Fruit fly (Drosophila melanogaster): Measurements from ENCODE around the gene OXA1L.

The OXA1L gene

dm6 chr3L:10847790-10848492, 38.3 kb downstream of the OXA1L start (continued):
- no peak; the same call in 1 of the 2 replicates for TF ChIP-seq lmd (GFP tag; IDR thresholded peaks at IDR 0.05)
- TF ChIP-seq CG3726 (GFP tag; IDR thresholded peaks at IDR 0.05) = 0 out of 3 replicates have a peak, but pooled peaks have one; percentile 7
- no peak for TF ChIP-seq jigr1 (GFP tag; IDR thresholded peaks at IDR 0.05)
- no peak for TF ChIP-seq Abd-B (GFP tag; optimal IDR thresholded peaks at IDR 0.05)
- no peak for TF ChIP-seq CG6689 (GFP tag; IDR thresholded peaks at IDR 0.05)
- TF ChIP-seq Hand (GFP tag; optimal IDR thresholded peaks at IDR 0.05) = no peak
- no peak for TF ChIP-seq crp (GFP tag; optimal IDR thresholded peaks at IDR 0.05)
- peak; percentile 48 for TF ChIP-seq CG10209 (GFP tag; optimal IDR thresholded peaks at IDR 0.05)
- TF ChIP-seq HLH4C (GFP tag; IDR thresholded peaks at IDR 0.05; ENCODE audit: partially characterized antibody) = no peak
- TF ChIP-seq CG11560 (tag; IDR thresholded peaks at IDR 0.05) = no peak
- peak; percentile 8 for TF ChIP-seq CG1602 (GFP tag; optimal IDR thresholded peaks at IDR 0.05)
- no peak for TF ChIP-seq en (GFP tag; optimal IDR thresholded peaks at IDR 0.05)
- TF ChIP-seq CG4360 (GFP tag; IDR thresholded peaks at IDR 0.05) = 0 out of 2 replicates have a peak, but pooled peaks have one; percentile 35
- peak; percentile 33 for TF ChIP-seq CG11504 (tag; optimal IDR thresholded peaks at IDR 0.05)
- no peak for TF ChIP-seq disco-r (GFP tag; optimal IDR thresholded peaks at IDR 0.05)
- peak; percentile 54 for TF ChIP-seq CG7556 (GFP tag; optimal IDR thresholded peaks at IDR 0.05)
- no peak for TF ChIP-seq Doc2 (GFP tag; IDR thresholded peaks at IDR 0.05)
- TF ChIP-seq NFAT (GFP tag; IDR thresholded peaks at IDR 0.05) = 0 out of 2 replicates have a peak, but pooled peaks have one; percentile 20
- TF ChIP-seq gro (GFP tag; optimal IDR thresholded peaks at IDR 0.05) = no peak
- TF ChIP-seq chm (GFP tag; IDR thresholded peaks at IDR 0.05) = no peak
- no peak for TF ChIP-seq CG1792 (GFP tag; optimal IDR thresholded peaks at IDR 0.05)
- peak; percentile 11 for TF ChIP-seq stwl (tag; optimal IDR thresholded peaks at IDR 0.05)
- no peak for TF ChIP-seq gsb-n (tag; optimal IDR thresholded peaks at IDR 0.05)
- TF ChIP-seq org-1 (GFP tag; optimal IDR thresholded peaks at IDR 0.05) = peak; percentile 39
- no peak for TF ChIP-seq H15 (GFP tag; IDR thresholded peaks at IDR 0.05)
- no peak for TF ChIP-seq sens-2 (GFP tag; IDR thresholded peaks at IDR 0.05)
- TF ChIP-seq E2f1 (GFP tag; IDR thresholded peaks at IDR 0.05) = no peak
- no peak for TF ChIP-seq CG12744 (GFP tag; optimal IDR thresholded peaks at IDR 0.05)
- no peak for TF ChIP-seq ato (GFP tag; IDR thresholded peaks at IDR 0.05; ENCODE audit: partially characterized antibody)
- TF ChIP-seq az2 (GFP tag; optimal IDR thresholded peaks at IDR 0.05) = peak; percentile 22
- no peak for TF ChIP-seq CG11456 (GFP tag; IDR thresholded peaks at IDR 0.05)
- no peak for TF ChIP-seq cas (GFP tag; IDR thresholded peaks at IDR 0.05)
- peak; percentile 50 for TF ChIP-seq CG4424 (GFP tag; optimal IDR thresholded peaks at IDR 0.05)
- no peak for TF ChIP-seq CG17912 (GFP tag; optimal IDR thresholded peaks at IDR 0.05)
- TF ChIP-seq CG7357 (GFP tag; IDR thresholded peaks at IDR 0.05) = no peak
- TF ChIP-seq CG2199 (GFP tag; IDR thresholded peaks at IDR 0.05) = peak; percentile 81; the same call in 1 of the 3 replicates
- TF ChIP-seq sd (tag; optimal IDR thresholded peaks at IDR 0.05) = no peak
- TF ChIP-seq CG9817 (tag; optimal IDR thresholded peaks at IDR 0.05) = no peak
- no peak for TF ChIP-seq CG17186 (GFP tag; optimal IDR thresholded peaks at IDR 0.05)
- TF ChIP-seq sug (tag; optimal IDR thresholded peaks at IDR 0.05) = no peak
- TF ChIP-seq CG9609 (GFP tag; optimal IDR thresholded peaks at IDR 0.05) = no peak
- no peak for TF ChIP-seq CG11696 (GFP tag; IDR thresholded peaks at IDR 0.05)
- peak; percentile 25 for TF ChIP-seq tin (GFP tag; optimal IDR thresholded peaks at IDR 0.05)
- TF ChIP-seq CG31441 (GFP tag; IDR thresholded peaks at IDR 0.05) = peak; percentile 53
- no peak for TF ChIP-seq trh (GFP tag; optimal IDR thresholded peaks at IDR 0.05)
- TF ChIP-seq Vsx1 (GFP tag; optimal IDR thresholded peaks at IDR 0.05) = no peak
- peak; percentile 72; the same call in 1 of the 2 replicates for TF ChIP-seq CG4404 (GFP tag; IDR thresholded peaks at IDR 0.05)
- no peak for TF ChIP-seq otp (GFP tag; IDR thresholded peaks at IDR 0.05)
- no peak for TF ChIP-seq Dad (GFP tag; optimal IDR thresholded peaks at IDR 0.05)
- TF ChIP-seq Mrtf (GFP tag; IDR thresholded peaks at IDR 0.05) = no peak
- peak in 1 of 2 experiments; percentile 44 for TF ChIP-seq chif (GFP tag; optimal IDR thresholded peaks at IDR 0.05)
